Worm (Caenorhabditis elegans) whole organism, L2 larva: ENCODE results near the gene vglu-3.

Experiments used
- ama-1 ChIP-seq: fragments of 150-350 bp; optimal IDR thresholded peaks from 2 replicates; lab custom pipeline; 2018; ENCODE audit warnings: inconsistent platforms
- ceh-82 ChIP-seq: fragments of 150-350 bp; optimal IDR thresholded peaks from 2 replicates; lab custom pipeline; 2014; ENCODE audit warnings: missing biosample characterization, missing genetic modification characterization
- fos-1 ChIP-seq: fragments of 150-350 bp; optimal IDR thresholded peaks from 2 replicates; lab custom pipeline; 2014; ENCODE audit warnings: missing biosample characterization, missing genetic modification characterization
- lsy-2 ChIP-seq, 2 experiments: fragments of 150-350 bp in 1 of 2; sonication (generic microtip) in 1 of 2; optimal IDR thresholded peaks; 2 replicates each; lab custom pipeline; 2014 to 2017; ENCODE audit warnings: missing biosample characterization in 2 of 2, missing genetic modification characterization in 2 of 2
- nhr-77 ChIP-seq: fragments of 150-350 bp; optimal IDR thresholded peaks from 2 replicates; lab custom pipeline; 2014; ENCODE audit warnings: missing biosample characterization, missing genetic modification characterization
- sma-3 ChIP-seq: sonication (generic microtip); optimal IDR thresholded peaks from 2 replicates; lab custom pipeline; 2016; ENCODE audit warnings: missing genetic modification reagents, missing genetic modification characterization, missing compliant biosample characterization
- snpc-4 ChIP-seq: fragments of 150-350 bp; optimal IDR thresholded peaks from 2 replicates; lab custom pipeline; 2014; ENCODE audit warnings: missing biosample characterization, missing genetic modification characterization
- ztf-11 ChIP-seq: sonication (generic microtip); optimal IDR thresholded peaks from 2 replicates; lab custom pipeline; 2017; ENCODE audit warnings: missing biosample characterization, missing genetic modification characterization
- ztf-4 ChIP-seq: fragments of 150-350 bp; optimal IDR thresholded peaks from 2 replicates; lab custom pipeline; 2014; ENCODE audit warnings: missing biosample characterization, missing genetic modification characterization

ce11 chrIII:10290541-10290940 lies 9.6 kb upstream of the vglu-3 start:
- TF ChIP-seq snpc-4 (tag; lab: Kevin White, UChicago) (no peak), ztf-11 (tag; lab: Kevin White, UChicago) (no peak), fos-1 (tag; lab: Kevin White, UChicago) (peak; percentile 63), ama-1 (no peak), sma-3 (GFP tag; lab: Kevin White, UChicago) (peak; percentile 25), ztf-4 (tag; lab: Kevin White, UChicago) (no peak), nhr-77 (tag; lab: Kevin White, UChicago) (no peak), lsy-2 (tag; optimal IDR thresholded peaks at IDR 0.05; lab: Kevin White, UChicago) (peak in 1 of 2 experiments; percentile 5), ceh-82 (no peak)
